Worm (Caenorhabditis elegans): ENCODE measurements around the gene nspe-8.
"Not testable (repeated sequence)": the region's sequence is repeated elsewhere in the genome, so short reads cannot be mapped to it uniquely, and the experiment has no call there.

- TF ChIP-seq klf-2 (GFP tag; conservative IDR thresholded peaks at IDR 0.05); ztf-29 (GFP tag; IDR thresholded peaks at IDR 0.05); tab-1 (GFP tag; IDR thresholded peaks at IDR 0.05): not testable (repeated sequence)
Observed at ce11 chrII:12624433-12624832, 2.7 kb upstream of the nspe-8 start, which contains the start of gene Y38E10A.14.

Measured in whole organism, midembryonic.